Fruit fly (Drosophila melanogaster): ENCODE measurements around the gene CG5418.

The CG5418 gene

dm6 chr2L:12482723-12483342, 29.8 kb upstream of the CG5418 start:
- no peak for TF ChIP-seq CG17801 (GFP tag; optimal IDR thresholded peaks at IDR 0.05; ENCODE audit: partially characterized antibody)

- TF ChIP-seq CG17801 (GFP tag; optimal IDR thresholded peaks at IDR 0.05; ENCODE audit: partially characterized antibody) = peak; percentile 30
Observed at dm6 chr2L:12481758-12482157, 28.7 kb upstream of the CG5418 start.

- no peak for TF ChIP-seq CG17801 (GFP tag; optimal IDR thresholded peaks at IDR 0.05; ENCODE audit: partially characterized antibody)
Observed at dm6 chr2L:12480846-12481245, 27.8 kb upstream of the CG5418 start.

- TF ChIP-seq CG17801 (GFP tag; optimal IDR thresholded peaks at IDR 0.05; ENCODE audit: partially characterized antibody) = peak; percentile 31
Observed at dm6 chr2L:12479994-12480393, 27.0 kb upstream of the CG5418 start.

dm6 chr2L:12478494-12478893, 25.5 kb upstream of the CG5418 start:
- no peak for TF ChIP-seq CG17801 (GFP tag; optimal IDR thresholded peaks at IDR 0.05; ENCODE audit: partially characterized antibody)

- TF ChIP-seq CG17801 (GFP tag; optimal IDR thresholded peaks at IDR 0.05; ENCODE audit: partially characterized antibody) = no peak
Observed at dm6 chr2L:12476115-12476514, 23.1 kb upstream of the CG5418 start.

- TF ChIP-seq CG17801 (GFP tag; optimal IDR thresholded peaks at IDR 0.05; ENCODE audit: partially characterized antibody) = peak; percentile 25
Observed at dm6 chr2L:12475308-12475707, 22.3 kb upstream of the CG5418 start.

- no peak for TF ChIP-seq CG17801 (GFP tag; optimal IDR thresholded peaks at IDR 0.05; ENCODE audit: partially characterized antibody)
Observed at dm6 chr2L:12474212-12474891, 21.3 kb upstream of the CG5418 start.

dm6 chr2L:12473583-12473982, 20.5 kb upstream of the CG5418 start:
- TF ChIP-seq CG17801 (GFP tag; optimal IDR thresholded peaks at IDR 0.05; ENCODE audit: partially characterized antibody) = no peak

dm6 chr2L:12472988-12473387, 19.9 kb upstream of the CG5418 start:
- TF ChIP-seq CG17801 (GFP tag; optimal IDR thresholded peaks at IDR 0.05; ENCODE audit: partially characterized antibody) = no peak

dm6 chr2L:12471937-12472336, 18.9 kb upstream of the CG5418 start:
- no peak for TF ChIP-seq CG17801 (GFP tag; optimal IDR thresholded peaks at IDR 0.05; ENCODE audit: partially characterized antibody)

dm6 chr2L:12469235-12469634, 16.2 kb upstream of the CG5418 start:
- TF ChIP-seq CG17801 (GFP tag; optimal IDR thresholded peaks at IDR 0.05; ENCODE audit: partially characterized antibody) = no peak

- no peak for TF ChIP-seq CG17801 (GFP tag; optimal IDR thresholded peaks at IDR 0.05; ENCODE audit: partially characterized antibody)
Observed at dm6 chr2L:12468813-12469212, 15.8 kb upstream of the CG5418 start.

dm6 chr2L:12467673-12468072, 14.6 kb upstream of the CG5418 start:
- peak; percentile 17 for TF ChIP-seq CG17801 (GFP tag; optimal IDR thresholded peaks at IDR 0.05; ENCODE audit: partially characterized antibody)

- no peak for TF ChIP-seq CG17801 (GFP tag; optimal IDR thresholded peaks at IDR 0.05; ENCODE audit: partially characterized antibody)
Observed at dm6 chr2L:12466506-12467043, 13.5 kb upstream of the CG5418 start.

All from ovary, adult (tissue).